Worm (Caenorhabditis elegans) whole organism, young adult: ENCODE results near the gene M04D8.5.

Experiments
- B0035.1 ChIP-seq: sonication (generic microtip); optimal IDR thresholded peaks from 2 replicates; lab custom pipeline; 2016; ENCODE audit warnings: missing genetic modification characterization, mild to moderate bottlenecking, missing compliant biosample characterization, missing genotype, missing genetic modification reagents
- C06A6.2 ChIP-seq: fragments of 200-800 bp; sonication (Bioruptor generic); conservative IDR thresholded peaks from 2 replicates; pipeline ENCODE4 v1.3.6; 2022; ENCODE audit warnings: missing genetic modification characterization, missing compliant biosample characterization
- D2030.7 ChIP-seq: fragments of 200-800 bp; sonication (Bioruptor generic); IDR thresholded peaks from 2 replicates; pipeline ENCODE4 v1.3.6; 2022; ENCODE audit warnings: missing genetic modification reagents, missing genetic modification characterization, missing compliant biosample characterization
- F10E7.11 ChIP-seq: sonication (generic microtip); optimal IDR thresholded peaks from 2 replicates; lab custom pipeline; 2017; ENCODE audit warnings: mild to moderate bottlenecking, missing genetic modification characterization, moderate library complexity, missing compliant biosample characterization
- F22D6.2 ChIP-seq: sonication (generic microtip); optimal IDR thresholded peaks from 2 replicates; lab custom pipeline; 2016; ENCODE audit warnings: mild to moderate bottlenecking, missing genetic modification characterization, missing compliant biosample characterization
- F23B12.7 ChIP-seq: sonication (generic microtip); optimal IDR thresholded peaks from 2 replicates; lab custom pipeline; 2017; ENCODE audit warnings: missing genetic modification characterization, mild to moderate bottlenecking, missing compliant biosample characterization, antibody characterized with exemption, moderate library complexity; ENCODE audit not compliant: insufficient read depth
- K12H6.12 ChIP-seq: fragments of 200-800 bp; sonication (Bioruptor generic); optimal IDR thresholded peaks from 2 replicates; lab custom pipeline; 2018; ENCODE audit warnings: mild to moderate bottlenecking, missing genetic modification characterization, missing compliant biosample characterization
- T26A5.8 ChIP-seq: sonication (generic microtip); optimal IDR thresholded peaks from 2 replicates; lab custom pipeline; 2016; ENCODE audit warnings: missing genetic modification characterization, missing compliant biosample characterization
- Y53G8AR.9 ChIP-seq: fragments of 200-800 bp; sonication (Bioruptor generic); conservative IDR thresholded peaks from 2 replicates; pipeline ENCODE4 v1.3.6; 2022; ENCODE audit warnings: missing genetic modification reagents, missing genetic modification characterization, missing compliant biosample characterization
- Y56A3A.18 ChIP-seq: fragments of 200-800 bp; sonication (Bioruptor generic); IDR thresholded peaks from 2 replicates; pipeline ENCODE4 v1.3.6; 2022; ENCODE audit warnings: missing genetic modification reagents, missing genetic modification characterization, missing compliant biosample characterization
- Y79H2A.3 ChIP-seq: fragments of 200-800 bp; sonication (Bioruptor generic); conservative IDR thresholded peaks from 2 replicates; pipeline ENCODE4 v1.3.6; 2022; ENCODE audit warnings: missing genetic modification reagents, missing genetic modification characterization, missing compliant biosample characterization
- Y95B8A.8 ChIP-seq: fragments of 200-800 bp; sonication (Bioruptor generic); IDR thresholded peaks from 2 replicates; pipeline ENCODE4 v1.3.6; 2022; ENCODE audit warnings: missing genetic modification reagents, missing genetic modification characterization, missing compliant biosample characterization
- ZK185.1 ChIP-seq: sonication (generic microtip); optimal IDR thresholded peaks from 2 replicates; lab custom pipeline; 2016; ENCODE audit warnings: mild to moderate bottlenecking, missing genetic modification characterization, missing compliant biosample characterization; ENCODE audit not compliant: poor library complexity, severe bottlenecking
- aptf-3 ChIP-seq: fragments of 200-800 bp; sonication (Bioruptor generic); IDR thresholded peaks from 2 replicates; pipeline ENCODE4 v1.3.6; 2022; ENCODE audit warnings: missing genetic modification characterization, missing compliant biosample characterization
- attf-6 ChIP-seq: fragments of 200-800 bp; sonication (Bioruptor generic); IDR thresholded peaks from 2 replicates; pipeline ENCODE4 v1.3.6; 2022; ENCODE audit warnings: missing genetic modification reagents, missing genetic modification characterization, missing compliant biosample characterization
- cebp-1 ChIP-seq, 2 experiments: fragments of 200-800 bp in 1 of 2; sonication (Bioruptor generic) in 1 of 2; sonication (generic microtip) in 1 of 2; IDR thresholded peaks in 1 of 2; optimal IDR thresholded peaks in 1 of 2; 2 replicates each; pipeline versions ENCODE4 v1.3.6 to Lab custom; 2017 to 2022; ENCODE audit warnings: missing compliant biosample characterization in 2 of 2, missing genetic modification characterization in 2 of 2, mild to moderate bottlenecking in 1 of 2, missing genetic modification reagents in 1 of 2, moderate library complexity in 1 of 2
- ceh-27 ChIP-seq: fragments of 200-800 bp; sonication (Bioruptor generic); optimal IDR thresholded peaks from 2 replicates; lab custom pipeline; 2018; ENCODE audit warnings: mild to moderate bottlenecking, missing genetic modification characterization, moderate library complexity, missing compliant biosample characterization
- efl-1 ChIP-seq: fragments of 150-350 bp; optimal IDR thresholded peaks from 2 replicates; lab custom pipeline; 2014; ENCODE audit warnings: missing biosample characterization, missing genetic modification reagents, missing genetic modification characterization
- ekl-4 ChIP-seq: fragments of 200-800 bp; sonication (Bioruptor generic); IDR thresholded peaks from 2 replicates; pipeline ENCODE4 v1.3.6; 2022; ENCODE audit warnings: missing genetic modification reagents, missing genetic modification characterization, missing compliant biosample characterization
- lag-1 ChIP-seq: fragments of 200-800 bp; sonication (Bioruptor generic); IDR thresholded peaks from 2 replicates; pipeline ENCODE4 v1.3.6; 2022; ENCODE audit warnings: missing genetic modification reagents, missing genetic modification characterization, missing compliant biosample characterization
- madf-10 ChIP-seq: sonication (generic microtip); optimal IDR thresholded peaks from 2 replicates; lab custom pipeline; 2016; ENCODE audit warnings: mild to moderate bottlenecking, missing genetic modification characterization, missing compliant biosample characterization
- madf-3 ChIP-seq: fragments of 200-800 bp; sonication (Bioruptor generic); IDR thresholded peaks from 2 replicates; pipeline ENCODE4 v1.3.6; 2022; ENCODE audit warnings: missing genetic modification reagents, missing genetic modification characterization, missing compliant biosample characterization
- madf-8 ChIP-seq: fragments of 200-800 bp; sonication (Bioruptor generic); conservative IDR thresholded peaks from 2 replicates; pipeline ENCODE4 v1.3.6; 2022; ENCODE audit warnings: missing genetic modification reagents, missing genetic modification characterization, missing compliant biosample characterization
- mxl-1 ChIP-seq: sonication (generic microtip); optimal IDR thresholded peaks from 2 replicates; lab custom pipeline; 2016; ENCODE audit warnings: missing genetic modification characterization, missing compliant biosample characterization
- nfya-2 ChIP-seq: fragments of 200-800 bp; sonication (Bioruptor generic); IDR thresholded peaks from 2 replicates; pipeline ENCODE4 v1.3.6; 2022; ENCODE audit warnings: missing genetic modification reagents, missing genetic modification characterization, missing compliant biosample characterization
- nhr-179 ChIP-seq: sonication (generic microtip); optimal IDR thresholded peaks from 2 replicates; lab custom pipeline; 2016; ENCODE audit warnings: mild to moderate bottlenecking, missing genetic modification characterization, missing compliant biosample characterization
- pha-4 ChIP-seq: fragments of 150-350 bp; sonication (generic microtip); optimal IDR thresholded peaks from 2 replicates; lab custom pipeline; 2014; ENCODE audit warnings: missing biosample characterization, missing genetic modification reagents, missing genetic modification characterization
- rpc-1 ChIP-seq, 2 experiments: fragments of 150-350 bp in 1 of 2; sonication (generic microtip) in 1 of 2; optimal IDR thresholded peaks; 2 replicates each; lab custom pipeline; 2014 to 2018; ENCODE audit warnings: missing biosample characterization in 1 of 2, missing genetic modification characterization in 1 of 2, missing genetic modification reagents in 1 of 2, missing genotype in 1 of 2
- sdz-38 ChIP-seq: sonication (generic microtip); optimal IDR thresholded peaks from 2 replicates; lab custom pipeline; 2016; ENCODE audit warnings: missing genotype, missing genetic modification characterization, missing compliant biosample characterization
- snpc-1.3 ChIP-seq: sonication (generic microtip); optimal IDR thresholded peaks from 2 replicates; lab custom pipeline; 2017; ENCODE audit warnings: missing genetic modification characterization, mild to moderate bottlenecking, missing compliant biosample characterization, antibody characterized with exemption, moderate library complexity, missing genotype, missing genetic modification reagents; ENCODE audit not compliant: insufficient read depth
- sptf-2 ChIP-seq: fragments of 200-800 bp; sonication (Bioruptor generic); optimal IDR thresholded peaks from 2 replicates; lab custom pipeline; 2018; ENCODE audit warnings: mild to moderate bottlenecking, missing genetic modification characterization, missing compliant biosample characterization
- tlf-1 ChIP-seq: fragments of 200-800 bp; sonication (Bioruptor generic); optimal IDR thresholded peaks from 2 replicates; lab custom pipeline; 2018; ENCODE audit warnings: mild to moderate bottlenecking, missing genetic modification characterization, missing compliant biosample characterization
- xnd-1 ChIP-seq: sonication (generic microtip); optimal IDR thresholded peaks from 2 replicates; lab custom pipeline; 2016; ENCODE audit warnings: missing genotype, missing genetic modification reagents, missing genetic modification characterization, missing compliant biosample characterization
- ztf-18 ChIP-seq: sonication (generic microtip); optimal IDR thresholded peaks from 2 replicates; lab custom pipeline; 2016; ENCODE audit warnings: missing genotype, mild to moderate bottlenecking, missing genetic modification characterization, missing compliant biosample characterization
- ztf-6 ChIP-seq: fragments of 200-800 bp; sonication (Bioruptor generic); IDR thresholded peaks from 2 replicates; pipeline ENCODE4 v1.3.6; 2022; ENCODE audit warnings: missing genetic modification reagents, missing genetic modification characterization, missing compliant biosample characterization

The M04D8.5 gene

DNA sequence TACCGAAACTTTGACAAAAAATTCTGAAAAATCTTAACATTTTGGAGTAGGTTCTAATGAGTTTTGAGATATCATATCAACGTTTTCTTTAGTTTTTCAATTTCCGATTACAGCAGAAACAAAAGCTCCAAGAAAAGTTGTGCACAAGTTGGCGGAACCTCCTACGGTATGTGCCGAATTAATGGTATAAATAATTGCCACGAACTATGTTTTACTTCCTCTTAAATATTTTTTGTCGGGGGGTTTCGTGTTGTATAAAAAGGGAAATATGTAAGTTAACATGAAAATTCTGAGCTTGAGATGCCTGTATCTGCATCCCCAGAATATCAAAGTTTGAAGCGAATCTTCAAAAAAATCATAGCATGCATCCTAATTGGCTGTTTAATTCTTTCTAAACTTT, 768 bp upstream of the M04D8.5 start, which contains the start of gene M04D8.8:
TSS of gene M04D8.8 (plus strand) at position 301 of the 400 bp plus-strand sequence.
- TF ChIP-seq ztf-6 (GFP tag; lab: Robert Waterston, UW) = no peak
- no peak for TF ChIP-seq ekl-4 (GFP tag; lab: Robert Waterston, UW)
- TF ChIP-seq ztf-18 (tag; lab: Kevin White, UChicago) = no peak
- no peak for TF ChIP-seq efl-1 (GFP tag; lab: Kevin White, UChicago)
- TF ChIP-seq Y56A3A.18 = no peak
- no peak for TF ChIP-seq aptf-3 (GFP tag; lab: Robert Waterston, UW)
- no peak for TF ChIP-seq D2030.7 (GFP tag; lab: Robert Waterston, UW)
- TF ChIP-seq xnd-1 (tag; lab: Kevin White, UChicago) = no peak
- TF ChIP-seq ZK185.1 = no peak
- TF ChIP-seq Y79H2A.3 (GFP tag; lab: Robert Waterston, UW) = no peak
- no peak for TF ChIP-seq nhr-179 (tag; lab: Kevin White, UChicago)
- TF ChIP-seq snpc-1.3 (tag; lab: Kevin White, UChicago) = no peak
- TF ChIP-seq lag-1 = no peak
- TF ChIP-seq madf-10 (tag; lab: Kevin White, UChicago) = no peak
- no peak for TF ChIP-seq rpc-1 (optimal IDR thresholded peaks at IDR 0.05; lab: Kevin White, UChicago)
- TF ChIP-seq rpc-1 (tag; optimal IDR thresholded peaks at IDR 0.05; lab: Kevin White, UChicago) = no peak
- TF ChIP-seq nfya-2 (GFP tag; lab: Robert Waterston, UW) = no peak
- no peak for TF ChIP-seq F23B12.7
- no peak for TF ChIP-seq K12H6.12 (tag; lab: Kevin White, UChicago)
- TF ChIP-seq madf-3 = no peak
- TF ChIP-seq, all 124 proteins: peak for 0

DNA sequence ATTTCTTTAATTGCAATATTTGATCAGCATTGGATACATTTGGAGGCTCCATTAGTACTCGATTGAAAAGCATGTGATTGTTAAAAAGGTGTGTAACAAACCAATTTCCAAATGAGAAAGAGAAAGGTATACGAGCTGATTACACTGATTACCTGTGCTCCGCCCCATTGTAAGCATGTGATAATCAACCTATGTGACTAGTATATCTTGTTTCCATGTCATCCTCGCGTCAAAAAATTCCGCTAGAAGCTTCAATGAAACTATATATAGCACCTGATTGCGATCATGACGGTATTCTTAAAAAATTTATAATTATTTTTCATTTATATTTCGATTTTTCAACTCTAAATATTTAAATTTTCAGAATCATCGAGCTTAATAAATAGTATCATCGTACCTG, 2.6 kb downstream of the M04D8.5 start, which contains the start of gene M04D8.4:
TSS of gene M04D8.4 (minus strand) at position 101 of the 400 bp plus-strand sequence.
- TF ChIP-seq sptf-2 (GFP tag; lab: Kevin White, UChicago) (no peak), madf-8 (GFP tag; lab: Robert Waterston, UW) (no peak), tlf-1 (GFP tag; lab: Kevin White, UChicago) (no peak)

DNA sequence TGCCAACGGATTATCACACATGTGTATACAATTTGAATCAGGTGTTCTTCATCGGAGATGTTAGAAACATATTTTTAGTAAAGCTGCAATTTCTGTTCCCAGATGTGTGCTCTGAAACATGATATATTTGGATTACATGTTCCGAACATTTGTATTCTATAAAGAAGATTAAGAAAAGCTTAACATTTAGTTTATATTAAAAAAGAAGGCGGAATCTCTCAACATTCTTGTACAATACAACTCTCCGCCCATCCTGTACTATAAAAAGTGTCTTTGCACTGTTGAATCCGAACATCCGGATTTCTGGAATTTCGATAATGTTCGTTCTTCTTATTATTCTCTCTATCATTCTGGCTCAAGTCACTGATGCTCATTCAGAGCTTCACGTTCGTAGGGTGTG, 5.2 kb downstream of the M04D8.5 start, which contains the start of gene ins-23:
TSS of gene ins-23 (plus strand) at position 301 of the 400 bp plus-strand sequence.
- TF ChIP-seq xnd-1 (tag; lab: Kevin White, UChicago) (no peak), ztf-18 (tag; lab: Kevin White, UChicago) (no peak), sptf-2 (GFP tag; lab: Kevin White, UChicago) (no peak), sdz-38 (tag; lab: Kevin White, UChicago) (no peak), Y95B8A.8 (no peak), T26A5.8 (no peak), F22D6.2 (tag; lab: Kevin White, UChicago) (no peak), F10E7.11 (tag; lab: Kevin White, UChicago) (no peak), ceh-27 (GFP tag; lab: Kevin White, UChicago) (no peak), C06A6.2 (GFP tag; lab: Robert Waterston, UW) (no peak), lag-1 (no peak), mxl-1 (tag; lab: Kevin White, UChicago) (no peak), Y53G8AR.9 (GFP tag; lab: Robert Waterston, UW) (no peak), B0035.1 (tag; lab: Kevin White, UChicago) (no peak)

DNA sequence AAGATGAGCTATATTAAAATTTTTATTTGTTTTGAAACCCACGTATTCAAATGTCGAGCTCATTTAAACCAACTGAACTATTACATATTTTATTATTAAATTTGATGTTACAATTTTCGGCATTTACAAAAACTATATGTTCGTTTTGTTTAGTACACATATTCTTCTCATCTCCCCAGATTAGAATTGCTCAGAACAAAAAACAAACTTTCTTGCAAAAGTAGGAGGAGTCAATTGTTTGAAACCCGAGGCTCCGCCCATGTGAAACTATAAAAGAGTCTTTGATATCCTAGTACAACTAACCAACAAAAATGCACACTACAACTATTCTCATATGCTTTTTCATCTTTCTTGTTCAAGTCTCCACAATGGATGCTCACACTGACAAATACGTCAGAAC, 7.1 kb downstream of the M04D8.5 start, which contains the start of gene ins-22:
TSS of gene ins-22 (plus strand) at position 301 of the 400 bp plus-strand sequence.
- TF ChIP-seq attf-6 (GFP tag; lab: Robert Waterston, UW) (no peak), pha-4 (no peak), ZK185.1 (no peak), cebp-1 (GFP tag; IDR thresholded peaks at IDR 0.05; lab: Robert Waterston, UW) (no peak), cebp-1 (tag; optimal IDR thresholded peaks at IDR 0.05; lab: Kevin White, UChicago) (no peak)
